Fruit fly (Drosophila melanogaster) whole organism, prepupa: Measurements from ENCODE around the gene CG10510.

ENCODE experiments used
- CG11762 ChIP-seq: fragments of 200-800 bp; sonication (Bioruptor generic); optimal IDR thresholded peaks from 3 replicates; lab custom pipeline; 2016; ENCODE audit warnings: missing biosample characterization, missing genetic modification characterization; ENCODE audit not compliant: insufficient read depth
- CG15336 ChIP-seq: fragments of 200-800 bp; sonication (Bioruptor generic); IDR thresholded peaks from 2 replicates; pipeline ENCODE4 v1.3.6; 2022; ENCODE audit warnings: missing biosample characterization, missing genetic modification characterization
- CG1621 ChIP-seq: fragments of 200-800 bp; sonication (Bioruptor generic); optimal IDR thresholded peaks from 3 replicates; lab custom pipeline; 2018; ENCODE audit warnings: missing biosample characterization, mild to moderate bottlenecking, missing genetic modification characterization
- CG6792 ChIP-seq: fragments of 200-800 bp; sonication (Bioruptor generic); optimal IDR thresholded peaks from 3 replicates; lab custom pipeline; 2016; ENCODE audit warnings: missing biosample characterization, missing genetic modification characterization
- Hr4 ChIP-seq: fragments of 200-800 bp; sonication (Bioruptor generic); optimal IDR thresholded peaks from 3 replicates; lab custom pipeline; 2016; ENCODE audit warnings: missing biosample characterization, missing genetic modification characterization
- OdsH ChIP-seq: fragments of 200-800 bp; sonication (Bioruptor generic); optimal IDR thresholded peaks from 3 replicates; lab custom pipeline; 2016; ENCODE audit warnings: missing biosample characterization, missing genetic modification characterization
- Sox102F ChIP-seq: fragments of 200-800 bp; sonication (Bioruptor generic); optimal IDR thresholded peaks from 2 replicates; lab custom pipeline; 2016; ENCODE audit warnings: missing biosample characterization, mild to moderate bottlenecking, missing genetic modification characterization
- dac ChIP-seq: fragments of 200-800 bp; sonication (Bioruptor generic); optimal IDR thresholded peaks from 2 replicates; lab custom pipeline; 2017; ENCODE audit warnings: missing biosample characterization, mild to moderate bottlenecking, missing genetic modification characterization
- esn ChIP-seq: fragments of 200-800 bp; sonication (Bioruptor generic); optimal IDR thresholded peaks from 2 replicates; lab custom pipeline; 2016; ENCODE audit warnings: missing biosample characterization, mild to moderate bottlenecking, missing genetic modification characterization, moderate library complexity
- fd59A ChIP-seq: fragments of 200-800 bp; sonication (Bioruptor generic); optimal IDR thresholded peaks from 2 replicates; lab custom pipeline; 2017; ENCODE audit warnings: missing biosample characterization, mild to moderate bottlenecking, missing genetic modification characterization, missing genetic modification reagents
- fkh ChIP-seq: fragments of 200-800 bp; sonication (Bioruptor generic); optimal IDR thresholded peaks from 3 replicates; lab custom pipeline; 2017; ENCODE audit warnings: missing biosample characterization, mild to moderate bottlenecking, missing genetic modification characterization, moderate library complexity
- pdm3 ChIP-seq: fragments of 200-800 bp; sonication (Bioruptor generic); optimal IDR thresholded peaks from 3 replicates; lab custom pipeline; 2016; ENCODE audit warnings: missing biosample characterization, missing genetic modification characterization
- spab ChIP-seq: fragments of 200-800 bp; sonication (Bioruptor generic); optimal IDR thresholded peaks from 2 replicates; lab custom pipeline; 2017; ENCODE audit warnings: missing biosample characterization, mild to moderate bottlenecking, missing genetic modification characterization, missing genetic modification reagents
- svp ChIP-seq: fragments of 200-800 bp; sonication (Bioruptor generic); peaks from one replicate; lab custom pipeline; 2016; ENCODE audit warnings: missing biosample characterization, missing genetic modification characterization

DNA sequence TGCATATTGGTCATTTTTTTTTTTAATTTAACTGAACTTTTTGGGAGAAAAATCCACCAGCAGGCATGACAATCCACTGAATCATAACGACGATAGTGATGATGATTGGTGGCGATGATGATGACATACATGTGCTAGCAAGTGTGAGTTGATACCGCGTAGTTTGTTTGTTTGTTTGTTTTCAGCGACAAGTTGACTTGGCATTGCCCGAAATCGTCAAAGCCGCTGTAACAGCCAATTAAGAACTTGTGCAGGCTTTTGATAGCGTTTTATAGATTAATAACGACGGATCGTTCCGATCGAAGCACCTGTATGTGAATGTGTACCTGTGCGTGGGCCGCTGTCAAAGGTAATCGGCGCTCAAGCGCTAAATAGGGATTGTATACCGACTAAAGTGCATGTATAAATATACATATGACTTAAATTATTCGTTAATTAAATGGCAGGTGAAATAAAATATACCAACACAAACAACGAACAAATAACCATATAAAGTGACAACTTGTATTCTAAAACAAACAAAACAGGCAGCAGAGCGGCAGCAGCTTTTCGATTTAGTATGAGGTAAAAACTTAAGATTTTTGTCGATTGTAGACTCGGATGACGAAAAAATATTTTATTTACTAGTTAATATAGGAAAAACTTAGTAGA is 8.5 kb downstream of the CG10510 start:
- no peak for TF ChIP-seq CG15336 (GFP tag; lab: Robert Waterston, UW)
- TF ChIP-seq CG11762 (GFP tag; lab: Kevin White, UChicago) = no peak
- TF ChIP-seq Hr4 = no peak
- no peak for TF ChIP-seq OdsH (GFP tag; lab: Kevin White, UChicago)
- TF ChIP-seq dac (GFP tag; lab: Kevin White, UChicago) = no peak
- TF ChIP-seq CG1621 (tag; lab: Kevin White, UChicago) = no peak
- TF ChIP-seq esn (GFP tag; lab: Kevin White, UChicago) = no peak
- no peak for TF ChIP-seq CG6792 (GFP tag; lab: Kevin White, UChicago)
- no peak for TF ChIP-seq fd59A (GFP tag; lab: Kevin White, UChicago)
- TF ChIP-seq spab (GFP tag; lab: Kevin White, UChicago) = no peak
- TF ChIP-seq pdm3 = no peak
- no peak for TF ChIP-seq Sox102F (GFP tag; lab: Kevin White, UChicago)
- TF ChIP-seq fkh (GFP tag; lab: Kevin White, UChicago) = peak; percentile 73
- no peak for TF ChIP-seq svp (GFP tag; lab: Kevin White, UChicago)
